Worm (Caenorhabditis elegans) whole organism, dauer: ENCODE measurements around the gene mcu-1.

Experiments
- unc-62 ChIP-seq: sonication (generic microtip); optimal IDR thresholded peaks from 2 replicates; lab custom pipeline; 2017; ENCODE audit warnings: missing biosample characterization, missing genetic modification reagents, missing genetic modification characterization

Gene mcu-1

DNA sequence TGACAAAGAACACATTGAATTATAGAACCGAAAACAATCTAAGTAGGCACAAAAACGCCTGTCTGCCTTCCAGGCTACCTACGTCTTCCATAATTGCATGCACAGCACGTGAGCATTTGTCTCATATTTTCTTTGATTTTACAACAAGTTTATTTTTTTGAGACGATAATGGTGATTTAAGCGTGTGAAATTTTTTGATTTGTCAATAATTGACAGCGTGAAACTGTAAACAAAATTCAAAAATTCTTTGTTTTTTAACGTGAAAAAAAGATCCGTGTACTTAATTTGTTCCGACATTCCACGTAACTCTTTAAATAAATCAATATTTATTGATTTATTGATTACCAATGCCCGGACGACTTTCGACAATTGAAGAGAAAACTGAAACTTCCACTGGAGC is 22.0 kb downstream of the mcu-1 start, which contains the start of gene dhhc-13:
Gene dhhc-13, plus strand, starts transcription at position 301 of the 400 bp plus-strand sequence.
- TF ChIP-seq unc-62: no peak

DNA sequence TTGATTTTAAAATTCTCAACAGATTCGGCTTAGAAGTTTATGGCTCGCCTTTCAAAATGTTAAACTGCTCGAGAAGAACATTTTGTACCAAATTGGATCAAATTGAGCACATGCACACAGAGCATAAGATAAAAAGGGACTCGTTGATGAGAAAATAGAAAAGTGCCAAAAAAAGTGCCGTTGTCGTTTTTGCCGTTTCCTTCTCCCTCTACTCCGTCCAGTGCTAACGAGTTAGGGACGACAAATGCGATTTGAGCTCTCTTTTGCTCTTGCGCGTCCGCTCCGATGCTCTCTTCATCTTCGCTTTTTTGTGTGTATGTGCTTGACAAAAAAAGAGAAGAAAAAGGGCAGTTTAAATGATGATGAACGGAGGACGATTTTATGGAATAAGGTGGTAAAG is 23.9 kb downstream of the mcu-1 start:
- TF ChIP-seq unc-62: no peak

DNA sequence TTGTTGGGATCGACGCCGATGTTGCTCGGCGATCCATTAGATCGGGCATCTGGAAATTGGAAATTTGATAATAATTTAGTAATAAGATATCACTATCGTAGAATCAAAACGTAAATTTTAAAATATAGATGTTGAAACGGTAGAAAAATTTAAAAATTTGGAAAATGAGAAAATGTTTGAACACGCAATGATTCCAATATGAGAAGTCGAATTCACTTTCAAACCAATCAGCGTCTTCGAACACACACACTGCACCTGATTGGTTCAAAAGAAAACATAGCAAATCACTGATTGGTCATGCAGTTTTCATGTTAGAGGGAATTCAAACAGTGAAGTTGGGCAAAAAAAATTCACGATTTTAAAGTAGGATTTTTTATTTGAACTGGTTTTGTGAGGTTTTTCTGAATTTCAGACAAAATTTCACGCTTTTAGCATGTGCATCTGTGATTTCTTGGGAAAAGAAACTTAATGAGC is 35.7 kb downstream of the mcu-1 start, which contains the start of gene H04M03.12:
Gene H04M03.12, minus strand, starts transcription at position 51 of the 474 bp plus-strand sequence.
- no peak for TF ChIP-seq unc-62

DNA sequence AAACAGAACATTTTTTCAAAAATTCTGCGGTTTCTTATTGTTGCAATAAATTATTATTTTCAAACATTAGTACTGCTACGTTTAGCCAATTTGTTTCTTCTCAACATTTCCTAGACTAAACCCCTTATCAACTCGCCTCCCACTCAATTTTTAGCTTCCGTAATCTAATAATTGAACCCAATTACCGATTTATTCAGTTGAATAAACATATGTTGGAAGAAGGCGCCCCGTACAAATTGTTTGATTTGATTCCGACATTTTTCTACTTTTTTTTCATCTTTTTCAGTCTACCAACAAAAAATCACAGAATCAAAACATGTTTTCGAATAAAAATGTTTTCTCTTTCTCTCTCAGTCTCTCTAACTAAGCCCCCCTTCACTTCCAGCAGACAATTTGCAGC is 36.3 kb downstream of the mcu-1 start:
- no peak for TF ChIP-seq unc-62

DNA sequence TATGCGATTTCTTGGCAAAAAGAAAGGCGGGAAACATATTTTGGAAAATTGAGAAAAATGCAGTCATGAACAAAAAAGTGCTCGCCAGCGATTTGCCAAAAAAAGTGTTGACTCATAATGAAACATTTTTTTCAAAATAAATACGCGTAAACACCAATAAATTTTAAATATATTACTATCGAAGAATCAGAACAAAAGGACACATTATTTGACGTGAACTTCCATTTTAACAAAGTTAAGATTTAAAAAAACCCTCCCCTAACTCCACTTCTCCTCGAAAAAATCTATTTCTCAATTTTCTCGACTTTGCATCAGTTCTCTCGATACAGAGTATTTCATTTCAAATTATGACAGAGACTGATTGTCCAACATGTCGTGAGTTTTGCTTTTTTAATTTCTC is 42.7 kb downstream of the mcu-1 start, which contains the start of gene pck-3:
Gene pck-3, plus strand, starts transcription at position 301 of the 400 bp plus-strand sequence.
- TF ChIP-seq unc-62: no peak

DNA sequence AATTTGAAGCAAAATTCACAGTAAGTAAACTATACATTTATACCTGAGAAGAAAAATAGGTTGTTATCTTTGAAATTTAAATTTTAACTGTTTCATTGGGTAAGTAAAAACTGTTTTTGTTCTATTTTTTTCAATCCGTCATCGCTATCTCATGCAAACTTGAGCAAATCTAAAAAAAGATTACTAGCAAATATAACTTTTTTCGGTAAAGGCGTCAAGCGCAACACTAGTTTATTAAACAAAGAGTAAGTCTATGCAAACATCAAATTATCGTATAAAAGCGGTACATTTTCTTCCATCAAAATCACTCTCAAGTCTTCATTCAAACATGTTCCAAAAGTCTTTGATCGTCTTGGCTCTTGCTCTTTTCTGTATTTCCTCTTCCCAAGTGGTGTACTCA is 43.8 kb downstream of the mcu-1 start, which contains the start of gene nspb-6:
Gene nspb-6, plus strand, starts transcription at position 301 of the 400 bp plus-strand sequence.
- no peak for TF ChIP-seq unc-62

DNA sequence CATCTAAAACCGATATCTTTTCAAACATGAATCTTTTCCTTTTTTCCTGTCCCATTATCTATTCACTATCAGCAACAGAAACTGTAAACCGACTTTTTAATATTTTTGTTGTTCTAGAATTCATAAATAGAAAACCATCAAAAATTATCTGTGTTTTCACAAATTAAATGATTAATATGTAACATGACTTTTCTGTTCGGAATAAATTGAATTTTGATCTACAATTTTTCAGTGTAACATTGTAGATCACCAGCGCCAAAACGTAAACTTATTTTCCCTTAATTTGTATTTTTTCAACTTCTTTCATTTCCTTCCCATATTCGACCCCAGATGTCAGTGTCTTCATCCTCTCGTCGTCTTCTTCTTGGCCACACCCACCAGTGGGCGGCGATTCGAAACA is 47.8 kb downstream of the mcu-1 start, which contains the start of gene H04M03.3:
Gene H04M03.3, plus strand, starts transcription at position 301 of the 400 bp plus-strand sequence.
- no peak for TF ChIP-seq unc-62
